Worm (Caenorhabditis elegans) whole organism, L4 larva: ENCODE results near the gene lgc-54.
A peak's percentile ranks its signal among the peaks of the same experiment; 100 is the strongest.

Experiments
- F44E2.7 ChIP-seq: fragments of 200-800 bp; sonication (Bioruptor generic); IDR thresholded peaks from 2 replicates; pipeline ENCODE4 v2.1.2; 2022; ENCODE audit warnings: missing genetic modification characterization, missing compliant biosample characterization
- R02D3.7 ChIP-seq: fragments of 150-350 bp; sonication (generic microtip); optimal IDR thresholded peaks from 3 replicates; lab custom pipeline; 2014; ENCODE audit warnings: missing biosample characterization, missing genetic modification characterization
- T26A8.4 ChIP-seq: fragments of 200-800 bp; sonication (Bioruptor generic); IDR thresholded peaks from 2 replicates; pipeline ENCODE4 v1.3.6; 2022; ENCODE audit warnings: missing genetic modification characterization, missing compliant biosample characterization
- Y5F2A.4 ChIP-seq: fragments of 200-800 bp; sonication (Bioruptor generic); optimal IDR thresholded peaks from 2 replicates; lab custom pipeline; 2018; ENCODE audit warnings: mild to moderate bottlenecking, missing genetic modification characterization, missing compliant biosample characterization
- aha-1 ChIP-seq: fragments of 150-350 bp; peaks from one replicate; lab custom pipeline; 2014; ENCODE audit warnings: missing biosample characterization, missing genetic modification characterization
- aly-2 ChIP-seq: sonication (generic microtip); optimal IDR thresholded peaks from 2 replicates; lab custom pipeline; 2018; ENCODE audit warnings: missing biosample characterization, missing genetic modification characterization
- attf-4 ChIP-seq: sonication (generic microtip); optimal IDR thresholded peaks from 3 replicates; lab custom pipeline; 2017; ENCODE audit warnings: missing biosample characterization, missing genetic modification characterization
- ceh-44 ChIP-seq: fragments of 200-800 bp; sonication (Bioruptor generic); IDR thresholded peaks from 2 replicates; pipeline ENCODE4 v1.3.6; 2022; ENCODE audit warnings: missing genetic modification reagents, missing genetic modification characterization, missing compliant biosample characterization
- ctbp-1 ChIP-seq: fragments of 200-800 bp; sonication (Bioruptor generic); IDR thresholded peaks from 2 replicates; pipeline ENCODE4 v1.3.6; 2022; ENCODE audit warnings: missing genetic modification reagents, missing genetic modification characterization, missing compliant biosample characterization
- daf-16 ChIP-seq, 3 experiments: sonication (generic microtip); optimal IDR thresholded peaks; 2 replicates each; lab custom pipeline; 2016 to 2017; ENCODE audit warnings: missing genetic modification characterization in 3 of 3, missing genetic modification reagents in 3 of 3, mild to moderate bottlenecking in 2 of 3, missing compliant biosample characterization in 2 of 3, missing biosample characterization in 1 of 3, moderate library complexity in 1 of 3
- daf-19 ChIP-seq: fragments of 200-800 bp; sonication (Bioruptor generic); conservative IDR thresholded peaks from 2 replicates; pipeline ENCODE4 v1.3.6; 2022; ENCODE audit warnings: missing genetic modification characterization, missing compliant biosample characterization
- dmd-6 ChIP-seq: fragments of 200-800 bp; sonication (Bioruptor generic); IDR thresholded peaks from 2 replicates; pipeline ENCODE4 v1.3.6; 2022; ENCODE audit warnings: missing genetic modification reagents, missing genetic modification characterization, missing compliant biosample characterization
- dpl-1 ChIP-seq: fragments of 150-350 bp; optimal IDR thresholded peaks from 2 replicates; lab custom pipeline; 2014; ENCODE audit warnings: missing biosample characterization, missing genetic modification reagents, missing genetic modification characterization
- dve-1 ChIP-seq: sonication (generic microtip); optimal IDR thresholded peaks from 2 replicates; lab custom pipeline; 2017; ENCODE audit warnings: antibody characterized with exemption, mild to moderate bottlenecking, missing genetic modification characterization, missing compliant biosample characterization; ENCODE audit not compliant: insufficient read depth
- egl-27 ChIP-seq: sonication (generic microtip); optimal IDR thresholded peaks from 3 replicates; lab custom pipeline; 2017; ENCODE audit warnings: missing biosample characterization, missing genetic modification reagents, missing genetic modification characterization
- egl-43 ChIP-seq: fragments of 200-800 bp; sonication (Bioruptor generic); IDR thresholded peaks from 2 replicates; pipeline ENCODE4 v1.3.6; 2022; ENCODE audit warnings: missing genetic modification reagents, missing genetic modification characterization, missing compliant biosample characterization
- hmg-1.1 ChIP-seq: fragments of 200-800 bp; sonication (Bioruptor generic); IDR thresholded peaks from 2 replicates; pipeline ENCODE4 v1.3.6; 2022; ENCODE audit warnings: missing genetic modification reagents, missing genetic modification characterization, missing compliant biosample characterization
- lin-15B ChIP-seq: fragments of 150-350 bp; sonication (generic microtip); optimal IDR thresholded peaks from 3 replicates; lab custom pipeline; 2014; ENCODE audit warnings: missing biosample characterization, missing genetic modification characterization
- lin-29 ChIP-seq: fragments of 200-800 bp; sonication (Bioruptor generic); IDR thresholded peaks from 2 replicates; pipeline ENCODE4 v1.3.6; 2022; ENCODE audit warnings: missing genetic modification reagents, missing genetic modification characterization, missing compliant biosample characterization
- lin-38 ChIP-seq: fragments of 200-800 bp; sonication (Bioruptor generic); IDR thresholded peaks from 2 replicates; pipeline ENCODE4 v1.3.6; 2022; ENCODE audit warnings: missing genetic modification reagents, missing genetic modification characterization, missing compliant biosample characterization
- lin-39 ChIP-seq: fragments of 150-350 bp; optimal IDR thresholded peaks from 2 replicates; lab custom pipeline; 2014; ENCODE audit warnings: missing biosample characterization, missing genetic modification reagents, missing genetic modification characterization
- madf-9 ChIP-seq: fragments of 200-800 bp; sonication (Bioruptor generic); conservative IDR thresholded peaks from 2 replicates; pipeline ENCODE4 v1.3.6; 2022; ENCODE audit warnings: missing genetic modification reagents, missing genetic modification characterization, missing compliant biosample characterization
- mdl-1 ChIP-seq, 2 experiments: fragments of 150-350 bp in 1 of 2; sonication (generic microtip) in 1 of 2; optimal IDR thresholded peaks; 2 replicates each; lab custom pipeline; 2014 to 2017; ENCODE audit warnings: missing biosample characterization in 2 of 2, missing genetic modification characterization in 2 of 2
- mep-1 ChIP-seq: fragments of 150-350 bp; sonication (generic microtip); optimal IDR thresholded peaks from 3 replicates; lab custom pipeline; 2014; ENCODE audit warnings: missing biosample characterization, missing genetic modification characterization
- mes-2 ChIP-seq: sonication (generic microtip); optimal IDR thresholded peaks from 2 replicates; lab custom pipeline; 2016; ENCODE audit warnings: missing genotype, mild to moderate bottlenecking, missing genetic modification characterization, missing compliant biosample characterization; ENCODE audit not compliant: poor library complexity, severe bottlenecking
- mxl-3 ChIP-seq: fragments of 200-800 bp; sonication (Bioruptor generic); optimal IDR thresholded peaks from 2 replicates; lab custom pipeline; 2018; ENCODE audit warnings: mild to moderate bottlenecking, missing genetic modification characterization, missing compliant biosample characterization
- nhr-10 ChIP-seq: fragments of 150-350 bp; optimal IDR thresholded peaks from 2 replicates; lab custom pipeline; 2014; ENCODE audit warnings: missing biosample characterization, missing genetic modification characterization
- nhr-102 ChIP-seq: sonication (generic microtip); optimal IDR thresholded peaks from 2 replicates; lab custom pipeline; 2016; ENCODE audit warnings: mild to moderate bottlenecking, missing genetic modification characterization, moderate library complexity, missing compliant biosample characterization
- nhr-237 ChIP-seq: sonication (generic microtip); optimal IDR thresholded peaks from 2 replicates; lab custom pipeline; 2017; ENCODE audit warnings: missing biosample characterization, missing genetic modification characterization
- nhr-25 ChIP-seq: sonication (generic microtip); optimal IDR thresholded peaks from 2 replicates; lab custom pipeline; 2017; ENCODE audit warnings: missing genetic modification characterization, mild to moderate bottlenecking, missing compliant biosample characterization, antibody characterized with exemption, moderate library complexity, borderline replicate concordance; ENCODE audit not compliant: insufficient read depth
- nhr-28 ChIP-seq: fragments of 150-350 bp; optimal IDR thresholded peaks from 2 replicates; lab custom pipeline; 2014; ENCODE audit warnings: missing biosample characterization, missing genetic modification characterization
- nhr-76 ChIP-seq: fragments of 150-350 bp; optimal IDR thresholded peaks from 2 replicates; lab custom pipeline; 2014; ENCODE audit warnings: missing biosample characterization, missing genetic modification characterization
- pqm-1 ChIP-seq: sonication (generic microtip); optimal IDR thresholded peaks from 2 replicates; lab custom pipeline; 2017; ENCODE audit warnings: missing biosample characterization, missing genetic modification characterization
- sdz-12 ChIP-seq: fragments of 200-800 bp; sonication (Bioruptor generic); optimal IDR thresholded peaks from 2 replicates; lab custom pipeline; 2018; ENCODE audit warnings: mild to moderate bottlenecking, missing genetic modification characterization, missing compliant biosample characterization
- spr-1 ChIP-seq: sonication (generic microtip); optimal IDR thresholded peaks from 2 replicates; lab custom pipeline; 2016; ENCODE audit warnings: mild to moderate bottlenecking, missing genetic modification characterization, missing compliant biosample characterization
- tag-97 ChIP-seq: fragments of 200-800 bp; sonication (Bioruptor generic); IDR thresholded peaks from 2 replicates; pipeline ENCODE4 v1.3.6; 2022; ENCODE audit warnings: missing genetic modification characterization, missing compliant biosample characterization
- tra-1 ChIP-seq: fragments of 200-800 bp; sonication (Bioruptor generic); IDR thresholded peaks from 2 replicates; pipeline ENCODE4 v1.3.6; 2022; ENCODE audit warnings: missing genetic modification reagents, missing genetic modification characterization, missing compliant biosample characterization
- unc-62 ChIP-seq, 3 experiments: fragments of 150-350 bp in 1 of 3; sonication (generic microtip); optimal IDR thresholded peaks in 2 of 3; peaks in 1 of 3; 1 replicate in 1 of 3; 2 replicates in 2 of 3; lab custom pipeline; 2014 to 2017; ENCODE audit warnings: missing biosample characterization in 3 of 3, missing genetic modification characterization in 3 of 3, missing genetic modification reagents in 3 of 3, missing genotype in 1 of 3
- zip-2 ChIP-seq: fragments of 150-350 bp; optimal IDR thresholded peaks from 2 replicates; lab custom pipeline; 2014; ENCODE audit warnings: missing biosample characterization, missing genetic modification characterization

Gene lgc-54

DNA sequence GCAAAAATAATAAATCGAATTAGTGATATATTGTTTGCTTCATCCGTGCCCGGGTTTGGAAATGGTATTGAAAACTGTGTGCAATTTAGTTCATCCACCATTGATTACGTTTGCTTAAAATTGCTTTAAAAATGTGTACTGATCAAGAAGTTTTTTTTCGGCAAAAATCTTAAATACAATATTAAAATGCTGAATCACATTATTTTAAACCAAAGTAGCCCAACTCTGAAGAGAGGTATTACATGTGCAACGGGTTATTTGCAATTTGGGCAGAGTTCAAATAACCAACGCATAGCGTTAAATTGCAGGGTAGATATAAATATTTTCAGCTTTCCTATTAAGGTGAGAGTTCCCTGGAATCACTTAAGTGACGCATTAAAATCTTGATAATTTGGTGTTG, 29.2 kb downstream of the lgc-54 start, which contains the start of gene dmsr-14:
TSS of gene dmsr-14 (minus strand) at position 101 of the 400 bp plus-strand sequence.
- TF ChIP-seq egl-27, result no peak
- no peak for TF ChIP-seq mep-1 (tag; lab: Kevin White, UChicago)
- TF ChIP-seq nhr-102, result no peak
- no peak for TF ChIP-seq dve-1 (tag; lab: Kevin White, UChicago)
- no peak for TF ChIP-seq zip-2 (tag; lab: Kevin White, UChicago)
- TF ChIP-seq nhr-10 (tag; lab: Kevin White, UChicago), result no peak
- TF ChIP-seq dpl-1, result no peak
- no peak for TF ChIP-seq daf-19 (GFP tag; lab: Robert Waterston, UW)
- no peak for TF ChIP-seq lin-38 (GFP tag; lab: Robert Waterston, UW)
- no peak for TF ChIP-seq nhr-25 (tag; lab: Kevin White, UChicago)
- TF ChIP-seq egl-43, result no peak
- TF ChIP-seq madf-9, result no peak

- TF ChIP-seq mdl-1 (tag; optimal IDR thresholded peaks at IDR 0.05; lab: Kevin White, UChicago) (no peak), unc-62 (GFP tag; optimal IDR thresholded peaks at IDR 0.05 in 1 of 2; lab: Kevin White, UChicago) (peak in 1 of 2 experiments; percentile 37), unc-62 (tag; optimal IDR thresholded peaks at IDR 0.05; lab: Kevin White, UChicago) (no peak), aha-1 (tag; lab: Kevin White, UChicago) (peak; percentile 65)
- TF ChIP-seq, all 104 proteins: peak for 2
These were observed 32.5 kb downstream of the lgc-54 start for ce11 chrV:6813862-6814261.

DNA sequence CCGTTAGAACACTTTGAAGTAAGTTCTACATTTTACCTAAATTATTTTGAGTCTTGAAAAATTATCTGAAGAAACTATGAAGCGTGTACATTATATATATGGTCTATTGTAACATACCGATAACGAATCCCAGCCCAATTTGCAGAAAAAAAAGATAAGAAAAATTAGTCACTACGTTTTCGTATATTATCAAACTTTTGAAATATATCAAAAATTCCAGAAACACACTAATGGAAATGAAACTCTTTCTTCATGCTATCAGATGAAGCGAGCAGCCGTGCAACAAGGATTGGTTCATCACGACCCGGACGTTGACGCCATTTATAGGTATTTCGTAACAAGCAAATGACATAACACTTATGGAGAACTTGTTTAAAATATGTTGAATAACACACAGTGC, 34.5 kb downstream of the lgc-54 start:
- TF ChIP-seq hmg-1.1 (GFP tag; lab: Robert Waterston, UW) (no peak), nhr-28 (tag; lab: Kevin White, UChicago) (peak; percentile 61), nhr-237 (tag; lab: Kevin White, UChicago) (no peak), unc-62 (GFP tag; optimal IDR thresholded peaks at IDR 0.05 in 1 of 2; lab: Kevin White, UChicago) (peak in 1 of 2 experiments; percentile 40), unc-62 (tag; optimal IDR thresholded peaks at IDR 0.05; lab: Kevin White, UChicago) (no peak), mep-1 (tag; lab: Kevin White, UChicago) (no peak), dmd-6 (GFP tag; lab: Robert Waterston, UW) (peak; percentile 83), mxl-3 (no peak), pqm-1 (tag; lab: Kevin White, UChicago) (peak; percentile 89), R02D3.7 (tag; lab: Kevin White, UChicago) (no peak), nhr-25 (tag; lab: Kevin White, UChicago) (no peak), nhr-76 (tag; lab: Kevin White, UChicago) (no peak), daf-16 (GFP tag; optimal IDR thresholded peaks at IDR 0.05; lab: Kevin White, UChicago) (no peak), daf-16 (tag; optimal IDR thresholded peaks at IDR 0.05; lab: Kevin White, UChicago) (peak; percentile 8), sdz-12 (GFP tag; lab: Kevin White, UChicago) (no peak), tra-1 (GFP tag; lab: Robert Waterston, UW) (no peak), egl-43 (no peak), aly-2 (tag; lab: Kevin White, UChicago) (no peak), dve-1 (tag; lab: Kevin White, UChicago) (no peak)

DNA sequence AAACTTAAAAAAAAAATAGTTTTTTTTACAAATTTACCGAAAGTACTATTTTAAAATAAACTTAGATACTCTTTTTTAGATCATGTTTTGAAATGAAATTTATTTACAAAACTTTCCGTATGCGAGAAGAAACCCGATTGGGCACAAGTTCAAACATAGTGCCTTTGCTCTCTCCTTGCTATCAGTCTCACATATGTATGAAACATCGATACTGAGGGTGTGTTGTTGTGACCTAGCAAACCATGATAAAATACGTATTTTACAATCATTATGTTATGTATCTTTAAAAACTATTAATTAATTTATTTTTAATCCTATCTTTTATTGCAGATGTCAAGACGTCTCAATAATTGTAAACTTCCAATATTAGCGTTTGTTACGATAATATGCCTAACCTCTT, 36.3 kb downstream of the lgc-54 start:
- no peak for TF ChIP-seq attf-4
- TF ChIP-seq unc-62 (GFP tag; optimal IDR thresholded peaks at IDR 0.05 in 1 of 2; lab: Kevin White, UChicago), result no peak
- TF ChIP-seq unc-62 (tag; optimal IDR thresholded peaks at IDR 0.05; lab: Kevin White, UChicago), result no peak
- no peak for TF ChIP-seq daf-19 (GFP tag; lab: Robert Waterston, UW)
- TF ChIP-seq tag-97 (GFP tag; lab: Robert Waterston, UW), result no peak
- no peak for TF ChIP-seq daf-16 (GFP tag; optimal IDR thresholded peaks at IDR 0.05; lab: Kevin White, UChicago)
- peak; percentile 64 for TF ChIP-seq daf-16 (tag; optimal IDR thresholded peaks at IDR 0.05; lab: Kevin White, UChicago)
- no peak for TF ChIP-seq mes-2
- no peak for TF ChIP-seq lin-29 (GFP tag; lab: Robert Waterston, UW)
- no peak for TF ChIP-seq ctbp-1 (GFP tag; lab: Robert Waterston, UW)
- no peak for TF ChIP-seq T26A8.4 (GFP tag; lab: Robert Waterston, UW)
- no peak for TF ChIP-seq Y5F2A.4 (GFP tag; lab: Kevin White, UChicago)
- TF ChIP-seq lin-39, result no peak
- no peak for TF ChIP-seq spr-1 (tag; lab: Kevin White, UChicago)
- TF ChIP-seq pqm-1 (tag; lab: Kevin White, UChicago), result peak; percentile 71
- no peak for TF ChIP-seq lin-15B
- TF ChIP-seq ceh-44 (GFP tag; lab: Robert Waterston, UW), result no peak
- no peak for TF ChIP-seq dpl-1
- no peak for TF ChIP-seq F44E2.7 (GFP tag; lab: Robert Waterston, UW)
- TF ChIP-seq aly-2 (tag; lab: Kevin White, UChicago), result no peak
- TF ChIP-seq egl-27, result no peak
- TF ChIP-seq nhr-28 (tag; lab: Kevin White, UChicago), result peak; percentile 73
- TF ChIP-seq, all 104 proteins: peak for 3
